Worm (Caenorhabditis elegans) whole organism, L1 larva: ENCODE data around the gene C36B7.3.

Source experiments
- C04F5.9 ChIP-seq: sonication (generic microtip); optimal IDR thresholded peaks from 2 replicates; lab custom pipeline; 2016; ENCODE audit warnings: missing genetic modification characterization, missing compliant biosample characterization
- C16A3.4 ChIP-seq: fragments of 150-350 bp; optimal IDR thresholded peaks from 2 replicates; lab custom pipeline; 2014; ENCODE audit warnings: missing biosample characterization, missing genetic modification characterization
- C34B4.2 ChIP-seq: sonication (generic microtip); optimal IDR thresholded peaks from 2 replicates; lab custom pipeline; 2017; ENCODE audit warnings: mild to moderate bottlenecking, missing genetic modification characterization, missing compliant biosample characterization
- aha-1 ChIP-seq: fragments of 150-350 bp; optimal IDR thresholded peaks from 2 replicates; lab custom pipeline; 2014; ENCODE audit warnings: missing biosample characterization, missing genetic modification characterization
- ama-1 ChIP-seq: fragments of 150-350 bp; optimal IDR thresholded peaks from 2 replicates; lab custom pipeline; 2014
- blmp-1 ChIP-seq: fragments of 150-350 bp; optimal IDR thresholded peaks from 2 replicates; lab custom pipeline; 2014; ENCODE audit warnings: missing biosample characterization, missing genetic modification characterization
- ceh-63 ChIP-seq: fragments of 200-800 bp; sonication (Bioruptor generic); optimal IDR thresholded peaks from 2 replicates; lab custom pipeline; 2018; ENCODE audit warnings: mild to moderate bottlenecking, missing genetic modification characterization, missing compliant biosample characterization
- ceh-82 ChIP-seq, 3 experiments: fragments of 150-350 bp in 1 of 3; sonication (generic microtip) in 2 of 3; optimal IDR thresholded peaks; 2 replicates each; lab custom pipeline; 2014 to 2017; ENCODE audit warnings: missing biosample characterization in 3 of 3, missing genetic modification characterization in 3 of 3
- ces-1 ChIP-seq: fragments of 150-350 bp; optimal IDR thresholded peaks from 2 replicates; lab custom pipeline; 2014; ENCODE audit warnings: missing biosample characterization, missing genetic modification reagents, missing genetic modification characterization
- dpl-1 ChIP-seq, 3 experiments: fragments of 150-350 bp in 2 of 3; sonication (generic microtip) in 1 of 3; optimal IDR thresholded peaks; 2 replicates each; lab custom pipeline; 2014 to 2017; ENCODE audit warnings: missing biosample characterization in 3 of 3, missing genetic modification characterization in 3 of 3, missing genetic modification reagents in 3 of 3
- efl-1 ChIP-seq, 4 experiments: fragments of 150-350 bp; optimal IDR thresholded peaks in 3 of 4; peaks in 1 of 4; 1 replicate in 1 of 4; 2 replicates in 3 of 4; lab custom pipeline; 2014; ENCODE audit warnings: missing biosample characterization in 2 of 4, missing genetic modification characterization in 2 of 4, missing genetic modification reagents in 2 of 4
- efl-3 ChIP-seq: fragments of 200-800 bp; sonication (Bioruptor generic); optimal IDR thresholded peaks from 2 replicates; lab custom pipeline; 2018; ENCODE audit warnings: mild to moderate bottlenecking, missing genetic modification characterization, missing compliant biosample characterization
- egl-27 ChIP-seq, 2 experiments: fragments of 150-350 bp in 1 of 2; sonication (generic microtip); optimal IDR thresholded peaks; 3 replicates each; lab custom pipeline; 2017 to 2018; ENCODE audit warnings: missing biosample characterization in 2 of 2, missing genetic modification characterization in 2 of 2, missing genetic modification reagents in 2 of 2
- elt-2 ChIP-seq: sonication (generic microtip); optimal IDR thresholded peaks from 2 replicates; lab custom pipeline; 2016; ENCODE audit warnings: missing genetic modification characterization, mild to moderate bottlenecking, inconsistent platforms, missing compliant biosample characterization, missing genetic modification reagents
- elt-3 ChIP-seq, 6 experiments: fragments of 150-350 bp in 1 of 6; sonication (generic microtip); optimal IDR thresholded peaks; 2 replicates each; lab custom pipeline; 2017 to 2018; ENCODE audit warnings: missing biosample characterization in 6 of 6, missing genetic modification characterization in 6 of 6, inconsistent platforms in 1 of 6
- ets-5 ChIP-seq: fragments of 200-800 bp; sonication (Bioruptor generic); IDR thresholded peaks from 2 replicates; pipeline ENCODE4 v1.3.6; 2022; ENCODE audit warnings: missing genetic modification characterization, missing compliant biosample characterization
- fkh-10 ChIP-seq: sonication (generic microtip); optimal IDR thresholded peaks from 2 replicates; lab custom pipeline; 2017; ENCODE audit warnings: missing biosample characterization, missing genetic modification reagents, missing genetic modification characterization
- fos-1 ChIP-seq: fragments of 150-350 bp; optimal IDR thresholded peaks from 2 replicates; lab custom pipeline; 2014; ENCODE audit warnings: missing biosample characterization, missing genetic modification characterization
- hlh-17 ChIP-seq: fragments of 200-800 bp; sonication (Bioruptor generic); optimal IDR thresholded peaks from 2 replicates; lab custom pipeline; 2018; ENCODE audit warnings: missing genetic modification characterization, mild to moderate bottlenecking, missing compliant biosample characterization, moderate library complexity, borderline replicate concordance
- hlh-4 ChIP-seq: sonication (generic microtip); optimal IDR thresholded peaks from 2 replicates; lab custom pipeline; 2016; ENCODE audit warnings: mild to moderate bottlenecking, missing genetic modification characterization, missing compliant biosample characterization
- hpl-2 ChIP-seq: fragments of 150-350 bp; optimal IDR thresholded peaks from 2 replicates; lab custom pipeline; 2014; ENCODE audit warnings: missing biosample characterization, missing genetic modification reagents, missing genetic modification characterization
- irx-1 ChIP-seq: sonication (generic microtip); optimal IDR thresholded peaks from 2 replicates; lab custom pipeline; 2016; ENCODE audit warnings: missing genetic modification characterization, missing compliant biosample characterization
- lin-13 ChIP-seq: fragments of 150-350 bp; optimal IDR thresholded peaks from 2 replicates; lab custom pipeline; 2014; ENCODE audit warnings: missing biosample characterization, missing genetic modification reagents, missing genetic modification characterization
- lin-14 ChIP-seq: fragments of 200-800 bp; sonication (Bioruptor generic); optimal IDR thresholded peaks from 2 replicates; lab custom pipeline; 2018; ENCODE audit warnings: mild to moderate bottlenecking, missing genetic modification characterization, moderate library complexity, missing compliant biosample characterization
- lin-15B ChIP-seq: fragments of 150-350 bp; sonication (generic microtip); optimal IDR thresholded peaks from 3 replicates; lab custom pipeline; 2014; ENCODE audit warnings: missing biosample characterization, missing genetic modification characterization
- lin-35 ChIP-seq, 2 experiments: fragments of 150-350 bp; optimal IDR thresholded peaks; 2 replicates each; lab custom pipeline; 2014; ENCODE audit warnings: missing biosample characterization in 2 of 2, missing genetic modification characterization in 2 of 2, missing genetic modification reagents in 2 of 2
- lir-3 ChIP-seq: sonication (generic microtip); optimal IDR thresholded peaks from 2 replicates; lab custom pipeline; 2016; ENCODE audit warnings: mild to moderate bottlenecking, missing genetic modification characterization, moderate library complexity, missing compliant biosample characterization; ENCODE audit not compliant: poor library complexity
- lsy-2 ChIP-seq, 2 experiments: fragments of 150-350 bp; optimal IDR thresholded peaks; 2 replicates each; lab custom pipeline; 2014; ENCODE audit warnings: missing biosample characterization in 2 of 2, missing genetic modification characterization in 2 of 2
- mab-9 ChIP-seq: fragments of 200-800 bp; sonication (Bioruptor generic); IDR thresholded peaks from 2 replicates; pipeline ENCODE4 v1.3.6; 2022; ENCODE audit warnings: missing genetic modification reagents, missing genetic modification characterization, missing compliant biosample characterization
- mdl-1 ChIP-seq, 2 experiments: fragments of 150-350 bp; optimal IDR thresholded peaks; 2 replicates each; lab custom pipeline; 2014 to 2017; ENCODE audit warnings: missing biosample characterization in 2 of 2, missing genetic modification characterization in 2 of 2, inconsistent platforms in 1 of 2
- mep-1 ChIP-seq: fragments of 150-350 bp; optimal IDR thresholded peaks from 2 replicates; lab custom pipeline; 2014; ENCODE audit warnings: missing biosample characterization, missing genetic modification characterization
- nhr-12 ChIP-seq: sonication (generic microtip); optimal IDR thresholded peaks from 2 replicates; lab custom pipeline; 2017; ENCODE audit warnings: missing biosample characterization, missing genetic modification characterization
- nhr-19 ChIP-seq: fragments of 200-800 bp; sonication (Bioruptor generic); conservative IDR thresholded peaks from 2 replicates; pipeline ENCODE4 v1.3.6; 2022; ENCODE audit warnings: missing genetic modification characterization, missing compliant biosample characterization
- nhr-20 ChIP-seq: sonication (generic microtip); optimal IDR thresholded peaks from 2 replicates; lab custom pipeline; 2016; ENCODE audit warnings: mild to moderate bottlenecking, missing genetic modification characterization, missing compliant biosample characterization
- nhr-237 ChIP-seq: fragments of 150-350 bp; optimal IDR thresholded peaks from 2 replicates; lab custom pipeline; 2014; ENCODE audit warnings: missing biosample characterization, missing genetic modification characterization
- nhr-28 ChIP-seq: fragments of 150-350 bp; optimal IDR thresholded peaks from 2 replicates; lab custom pipeline; 2014; ENCODE audit warnings: missing biosample characterization, missing genetic modification characterization
- nhr-47 ChIP-seq: sonication (generic microtip); optimal IDR thresholded peaks from 2 replicates; lab custom pipeline; 2016; ENCODE audit warnings: mild to moderate bottlenecking, missing genetic modification characterization, moderate library complexity, missing compliant biosample characterization
- nhr-76 ChIP-seq: sonication (generic microtip); optimal IDR thresholded peaks from 2 replicates; lab custom pipeline; 2017; ENCODE audit warnings: missing biosample characterization, missing genetic modification characterization
- nhr-84 ChIP-seq: sonication (generic microtip); optimal IDR thresholded peaks from 2 replicates; lab custom pipeline; 2017; ENCODE audit warnings: missing biosample characterization, missing genetic modification characterization
- nhr-90 ChIP-seq: sonication (generic microtip); optimal IDR thresholded peaks from 2 replicates; lab custom pipeline; 2016; ENCODE audit warnings: mild to moderate bottlenecking, missing genetic modification characterization, missing compliant biosample characterization; ENCODE audit not compliant: poor library complexity
- pag-3 ChIP-seq: sonication (generic microtip); optimal IDR thresholded peaks from 2 replicates; lab custom pipeline; 2017; ENCODE audit warnings: missing genetic modification characterization, mild to moderate bottlenecking, missing compliant biosample characterization, antibody characterized with exemption, borderline replicate concordance; ENCODE audit not compliant: insufficient read depth
- pax-3 ChIP-seq: fragments of 200-800 bp; sonication (Bioruptor generic); optimal IDR thresholded peaks from 2 replicates; lab custom pipeline; 2018; ENCODE audit warnings: mild to moderate bottlenecking, missing genetic modification characterization, moderate library complexity, missing compliant biosample characterization
- pqm-1 ChIP-seq: sonication (generic microtip); optimal IDR thresholded peaks from 3 replicates; lab custom pipeline; 2017; ENCODE audit warnings: missing biosample characterization, missing genetic modification characterization
- snu-23 ChIP-seq: sonication (generic microtip); optimal IDR thresholded peaks from 2 replicates; lab custom pipeline; 2016; ENCODE audit warnings: missing genetic modification characterization, missing compliant biosample characterization
- sptf-1 ChIP-seq: fragments of 150-350 bp; optimal IDR thresholded peaks from 2 replicates; lab custom pipeline; 2014; ENCODE audit warnings: missing biosample characterization, missing genetic modification characterization
- swsn-7 ChIP-seq: sonication (generic microtip); optimal IDR thresholded peaks from 2 replicates; lab custom pipeline; 2016; ENCODE audit warnings: missing genetic modification characterization, missing compliant biosample characterization
- tbx-2 ChIP-seq: sonication (generic microtip); optimal IDR thresholded peaks from 2 replicates; lab custom pipeline; 2016; ENCODE audit warnings: missing genetic modification characterization, missing compliant biosample characterization
- tlp-1 ChIP-seq: fragments of 150-350 bp; optimal IDR thresholded peaks from 2 replicates; lab custom pipeline; 2014; ENCODE audit warnings: missing biosample characterization, missing genetic modification characterization
- unc-130 ChIP-seq: fragments of 150-350 bp; optimal IDR thresholded peaks from 2 replicates; lab custom pipeline; 2017; ENCODE audit warnings: missing biosample characterization, missing genetic modification characterization, inconsistent platforms
- unc-86 ChIP-seq: sonication (generic microtip); optimal IDR thresholded peaks from 2 replicates; lab custom pipeline; 2016; ENCODE audit warnings: missing genetic modification characterization, missing compliant biosample characterization
- vab-15 ChIP-seq: sonication (generic microtip); optimal IDR thresholded peaks from 2 replicates; lab custom pipeline; 2017; ENCODE audit warnings: missing genotype, mild to moderate bottlenecking, missing genetic modification characterization, missing compliant biosample characterization
- xbp-1 ChIP-seq: sonication (generic microtip); optimal IDR thresholded peaks from 2 replicates; lab custom pipeline; 2016; ENCODE audit warnings: missing genetic modification characterization, missing compliant biosample characterization
- ztf-4 ChIP-seq: fragments of 150-350 bp; optimal IDR thresholded peaks from 2 replicates; lab custom pipeline; 2014; ENCODE audit warnings: missing biosample characterization, missing genetic modification characterization

C36B7.3 gene

DNA sequence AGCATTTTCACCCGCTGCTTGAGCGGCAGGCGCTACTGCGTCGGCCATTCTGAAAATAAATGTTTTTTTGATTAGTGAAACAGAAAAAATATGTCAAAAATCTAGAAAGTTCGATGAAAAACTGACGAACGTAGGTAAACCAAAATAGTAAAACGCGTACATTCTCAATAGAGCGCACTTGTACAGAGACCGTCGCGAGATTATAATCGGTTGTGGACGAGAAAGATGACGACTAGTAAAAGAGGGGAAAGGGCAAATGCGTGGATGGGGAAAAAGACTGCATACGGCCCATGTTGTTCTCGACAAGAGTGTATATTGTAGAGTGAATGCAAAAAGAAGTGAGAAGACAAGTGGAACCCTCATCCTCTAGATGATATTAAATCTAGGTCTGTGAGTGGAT, 1.3 kb upstream of the C36B7.3 start, which contains the start of gene C36B7.6:
TSS of gene C36B7.6 (minus strand) at position 49 of the 400 bp plus-strand sequence.
- no peak for TF ChIP-seq nhr-237 (tag; lab: Kevin White, UChicago)
- no peak for TF ChIP-seq aha-1 (tag; lab: Kevin White, UChicago)
- TF ChIP-seq mab-9 (GFP tag; lab: Robert Waterston, UW) = no peak
- TF ChIP-seq C34B4.2 (tag; lab: Kevin White, UChicago) = no peak
- no peak for TF ChIP-seq lin-13 (GFP tag; lab: Kevin White, UChicago)
- TF ChIP-seq pqm-1 (tag; lab: Kevin White, UChicago) = no peak
- TF ChIP-seq pax-3 (tag; lab: Kevin White, UChicago) = no peak
- TF ChIP-seq unc-130 (tag; lab: Kevin White, UChicago) = peak; percentile 0
- TF ChIP-seq C04F5.9 (tag; lab: Kevin White, UChicago) = no peak
- no peak for TF ChIP-seq tbx-2 (tag; lab: Kevin White, UChicago)
- peak; percentile 26 for TF ChIP-seq nhr-20 (tag; lab: Kevin White, UChicago)
- no peak for TF ChIP-seq fos-1 (tag; lab: Kevin White, UChicago)
- TF ChIP-seq nhr-84 (tag; lab: Kevin White, UChicago) = no peak
- peak; percentile 53 for TF ChIP-seq snu-23 (GFP tag; lab: Kevin White, UChicago)
- peak; percentile 16 to 31 (median 29) for TF ChIP-seq dpl-1 (GFP tag; optimal IDR thresholded peaks at IDR 0.05; lab: Kevin White, UChicago)
- TF ChIP-seq unc-86 (tag; lab: Kevin White, UChicago) = no peak
- peak; percentile 7 for TF ChIP-seq nhr-90 (tag; lab: Kevin White, UChicago)
- no peak for TF ChIP-seq vab-15 (tag; lab: Kevin White, UChicago)
- no peak for TF ChIP-seq ces-1 (GFP tag; lab: Kevin White, UChicago)
- TF ChIP-seq sptf-1 = no peak
- TF ChIP-seq ceh-63 (GFP tag; lab: Kevin White, UChicago) = no peak
- TF ChIP-seq fkh-10 (GFP tag; lab: Kevin White, UChicago) = no peak
- TF ChIP-seq ceh-82 (tag; optimal IDR thresholded peaks at IDR 0.05; lab: Kevin White, UChicago) = peak in 1 of 3 experiments; percentile 20
- TF ChIP-seq efl-1 (optimal IDR thresholded peaks at IDR 0.05; lab: Kevin White, UChicago) = peak in 1 of 2 experiments; percentile 14
- peak in 1 of 2 experiments; percentile 1 for TF ChIP-seq efl-1 (GFP tag; optimal IDR thresholded peaks at IDR 0.05 in 1 of 2; lab: Kevin White, UChicago)
- TF ChIP-seq blmp-1 (tag; lab: Kevin White, UChicago) = peak; percentile 74
- peak; percentile 22 for TF ChIP-seq lin-15B (tag; lab: Kevin White, UChicago)
- no peak for TF ChIP-seq ets-5
- no peak for TF ChIP-seq nhr-12 (tag; lab: Kevin White, UChicago)
- TF ChIP-seq lsy-2 (tag; optimal IDR thresholded peaks at IDR 0.05; lab: Kevin White, UChicago) = peak in 1 of 2 experiments; percentile 49
- TF ChIP-seq hlh-17 (GFP tag; lab: Kevin White, UChicago) = no peak
- TF ChIP-seq elt-3 (tag; optimal IDR thresholded peaks at IDR 0.05; lab: Kevin White, UChicago) = no peak
- TF ChIP-seq ztf-4 (tag; lab: Kevin White, UChicago) = no peak
- peak in 1 of 2 experiments; percentile 45 for TF ChIP-seq mdl-1 (tag; optimal IDR thresholded peaks at IDR 0.05; lab: Kevin White, UChicago)
- peak; percentile 45 for TF ChIP-seq C16A3.4 (tag; lab: Kevin White, UChicago)
- no peak for TF ChIP-seq egl-27 (tag; optimal IDR thresholded peaks at IDR 0.05; lab: Kevin White, UChicago)
- no peak for TF ChIP-seq efl-3 (GFP tag; lab: Kevin White, UChicago)
- TF ChIP-seq nhr-76 = no peak
- no peak for TF ChIP-seq swsn-7 (tag; lab: Kevin White, UChicago)
- no peak for TF ChIP-seq lir-3
- no peak for TF ChIP-seq tlp-1
- TF ChIP-seq nhr-28 (tag; lab: Kevin White, UChicago) = no peak
- peak; percentile 71 for TF ChIP-seq xbp-1 (tag; lab: Kevin White, UChicago)
- TF ChIP-seq nhr-47 = no peak
- TF ChIP-seq hpl-2 (GFP tag; lab: Kevin White, UChicago) = no peak
- TF ChIP-seq irx-1 (tag; lab: Kevin White, UChicago) = no peak
- TF ChIP-seq elt-2 = no peak
- TF ChIP-seq lin-14 (GFP tag; lab: Kevin White, UChicago) = peak; percentile 69
- no peak for TF ChIP-seq hlh-4 (tag; lab: Kevin White, UChicago)
- no peak for TF ChIP-seq ama-1 (lab: Kevin White, UChicago)
- TF ChIP-seq mep-1 (tag; lab: Kevin White, UChicago) = peak; percentile 60
- no peak for TF ChIP-seq pag-3 (tag; lab: Kevin White, UChicago)
- 0 out of 2 replicates have a peak, but pooled peaks have one; percentile 5 for TF ChIP-seq nhr-19
- peak; percentile 17 to 65 for TF ChIP-seq lin-35 (GFP tag; optimal IDR thresholded peaks at IDR 0.05; lab: Kevin White, UChicago)
